Worm (Caenorhabditis elegans) whole organism, young adult: Measurements from ENCODE around the gene alkb-1.

Source experiments
- B0019.2 ChIP-seq: fragments of 200-800 bp; sonication (Bioruptor generic); conservative IDR thresholded peaks from 2 replicates; pipeline ENCODE4 v1.3.6; 2022; ENCODE audit warnings: missing genetic modification reagents, missing genetic modification characterization, missing compliant biosample characterization
- B0261.1 ChIP-seq: sonication (generic microtip); optimal IDR thresholded peaks from 2 replicates; lab custom pipeline; 2016; ENCODE audit warnings: mild to moderate bottlenecking, missing genetic modification characterization, moderate library complexity, missing compliant biosample characterization
- C06A6.2 ChIP-seq: fragments of 200-800 bp; sonication (Bioruptor generic); conservative IDR thresholded peaks from 2 replicates; pipeline ENCODE4 v1.3.6; 2022; ENCODE audit warnings: missing genetic modification characterization, missing compliant biosample characterization
- C17E4.6 ChIP-seq: fragments of 200-800 bp; sonication (Bioruptor generic); IDR thresholded peaks from 2 replicates; pipeline ENCODE4 v1.3.6; 2022; ENCODE audit warnings: missing genetic modification reagents, missing genetic modification characterization, missing compliant biosample characterization
- F10E7.11 ChIP-seq: sonication (generic microtip); optimal IDR thresholded peaks from 2 replicates; lab custom pipeline; 2017; ENCODE audit warnings: mild to moderate bottlenecking, missing genetic modification characterization, moderate library complexity, missing compliant biosample characterization
- F55B11.4 ChIP-seq: sonication (generic microtip); optimal IDR thresholded peaks from 2 replicates; lab custom pipeline; 2016; ENCODE audit warnings: missing compliant biosample characterization, missing genetic modification characterization, borderline replicate concordance; ENCODE audit not compliant: insufficient read depth
- F57A8.1 ChIP-seq: fragments of 200-800 bp; sonication (Bioruptor generic); optimal IDR thresholded peaks from 2 replicates; lab custom pipeline; 2018; ENCODE audit warnings: mild to moderate bottlenecking, missing genetic modification characterization, moderate library complexity, missing compliant biosample characterization
- K11D2.4 ChIP-seq: fragments of 200-800 bp; sonication (Bioruptor generic); IDR thresholded peaks from 2 replicates; pipeline ENCODE4 v1.3.6; 2022; ENCODE audit warnings: missing genetic modification reagents, missing genetic modification characterization, missing compliant biosample characterization
- T07F8.4 ChIP-seq: sonication (generic microtip); optimal IDR thresholded peaks from 2 replicates; lab custom pipeline; 2016; ENCODE audit warnings: mild to moderate bottlenecking, missing genetic modification characterization, moderate library complexity, missing compliant biosample characterization
- Y67H2A.10 ChIP-seq: fragments of 200-800 bp; sonication (Bioruptor generic); conservative IDR thresholded peaks from 2 replicates; pipeline ENCODE4 v1.3.6; 2022; ENCODE audit warnings: missing genetic modification reagents, missing genetic modification characterization, missing compliant biosample characterization
- Y79H2A.3 ChIP-seq: fragments of 200-800 bp; sonication (Bioruptor generic); conservative IDR thresholded peaks from 2 replicates; pipeline ENCODE4 v1.3.6; 2022; ENCODE audit warnings: missing genetic modification reagents, missing genetic modification characterization, missing compliant biosample characterization
- attf-5 ChIP-seq: fragments of 200-800 bp; sonication (Bioruptor generic); optimal IDR thresholded peaks from 2 replicates; lab custom pipeline; 2018; ENCODE audit warnings: mild to moderate bottlenecking, missing genetic modification characterization, missing compliant biosample characterization
- bed-1 ChIP-seq: fragments of 200-800 bp; sonication (Bioruptor generic); IDR thresholded peaks from 2 replicates; pipeline ENCODE4 v1.3.6; 2022; ENCODE audit warnings: missing genetic modification reagents, missing genetic modification characterization, missing compliant biosample characterization
- cebp-1 ChIP-seq, 2 experiments: fragments of 200-800 bp in 1 of 2; sonication (Bioruptor generic) in 1 of 2; sonication (generic microtip) in 1 of 2; IDR thresholded peaks in 1 of 2; optimal IDR thresholded peaks in 1 of 2; 2 replicates each; pipeline versions ENCODE4 v1.3.6 to Lab custom; 2017 to 2022; ENCODE audit warnings: missing compliant biosample characterization in 2 of 2, missing genetic modification characterization in 2 of 2, mild to moderate bottlenecking in 1 of 2, missing genetic modification reagents in 1 of 2, moderate library complexity in 1 of 2
- cebp-2 ChIP-seq: fragments of 200-800 bp; sonication (Bioruptor generic); IDR thresholded peaks from 2 replicates; pipeline ENCODE4 v1.3.6; 2022; ENCODE audit warnings: missing genetic modification characterization, missing compliant biosample characterization
- ceh-58 ChIP-seq: fragments of 200-800 bp; sonication (Bioruptor generic); IDR thresholded peaks from 2 replicates; pipeline ENCODE4 v1.3.6; 2022; ENCODE audit warnings: missing genetic modification characterization, missing compliant biosample characterization
- dox-1 ChIP-seq: fragments of 200-800 bp; sonication (Bioruptor generic); IDR thresholded peaks from 2 replicates; pipeline ENCODE4 v1.3.6; 2022; ENCODE audit warnings: missing genetic modification reagents, missing genetic modification characterization, missing compliant biosample characterization
- dpl-1 ChIP-seq: fragments of 150-350 bp; optimal IDR thresholded peaks from 2 replicates; lab custom pipeline; 2014; ENCODE audit warnings: missing biosample characterization, missing genetic modification reagents, missing genetic modification characterization
- ekl-4 ChIP-seq: fragments of 200-800 bp; sonication (Bioruptor generic); IDR thresholded peaks from 2 replicates; pipeline ENCODE4 v1.3.6; 2022; ENCODE audit warnings: missing genetic modification reagents, missing genetic modification characterization, missing compliant biosample characterization
- fkh-3 ChIP-seq: sonication (generic microtip); optimal IDR thresholded peaks from 2 replicates; lab custom pipeline; 2016; ENCODE audit warnings: mild to moderate bottlenecking, missing genetic modification characterization, missing compliant biosample characterization
- him-1 ChIP-seq: sonication (generic microtip); optimal IDR thresholded peaks from 2 replicates; lab custom pipeline; 2016; ENCODE audit warnings: missing genotype, missing genetic modification reagents, missing genetic modification characterization, missing compliant biosample characterization
- hmg-20 ChIP-seq: fragments of 200-800 bp; sonication (Bioruptor generic); IDR thresholded peaks from 2 replicates; pipeline ENCODE4 v1.3.6; 2022; ENCODE audit warnings: missing genetic modification reagents, missing genetic modification characterization, missing compliant biosample characterization
- hrde-1 ChIP-seq: sonication (generic microtip); optimal IDR thresholded peaks from 2 replicates; lab custom pipeline; 2016; ENCODE audit warnings: missing genetic modification characterization, mild to moderate bottlenecking, missing compliant biosample characterization, moderate library complexity, missing genotype, missing genetic modification reagents, borderline replicate concordance
- hsf-1 ChIP-seq: fragments of 200-800 bp; sonication (Bioruptor generic); IDR thresholded peaks from 2 replicates; pipeline ENCODE4 v1.3.6; 2022; ENCODE audit warnings: missing genetic modification reagents, missing genetic modification characterization, missing compliant biosample characterization
- madf-10 ChIP-seq: sonication (generic microtip); optimal IDR thresholded peaks from 2 replicates; lab custom pipeline; 2016; ENCODE audit warnings: mild to moderate bottlenecking, missing genetic modification characterization, missing compliant biosample characterization
- mel-28 ChIP-seq: sonication (generic microtip); optimal IDR thresholded peaks from 2 replicates; lab custom pipeline; 2016; ENCODE audit warnings: borderline replicate concordance, mild to moderate bottlenecking, missing genetic modification characterization, missing compliant biosample characterization
- nfyb-1 ChIP-seq: fragments of 200-800 bp; sonication (Bioruptor generic); IDR thresholded peaks from 2 replicates; pipeline ENCODE4 v1.3.6; 2022; ENCODE audit warnings: missing genetic modification reagents, missing genetic modification characterization, missing compliant biosample characterization
- nhr-90 ChIP-seq: sonication (generic microtip); optimal IDR thresholded peaks from 2 replicates; lab custom pipeline; 2016; ENCODE audit warnings: missing genotype, mild to moderate bottlenecking, missing genetic modification characterization, missing compliant biosample characterization
- pha-4 ChIP-seq: fragments of 150-350 bp; sonication (generic microtip); optimal IDR thresholded peaks from 2 replicates; lab custom pipeline; 2014; ENCODE audit warnings: missing biosample characterization, missing genetic modification reagents, missing genetic modification characterization
- rec-8 ChIP-seq, 2 experiments: sonication (generic microtip); optimal IDR thresholded peaks; 2 replicates each; lab custom pipeline; 2016; ENCODE audit warnings: mild to moderate bottlenecking in 2 of 2, missing genetic modification characterization in 2 of 2, missing genetic modification reagents in 2 of 2, missing genotype in 2 of 2, missing biosample characterization in 1 of 2, missing compliant biosample characterization in 1 of 2, moderate library complexity in 1 of 2
- snpc-1.1 ChIP-seq: sonication (generic microtip); optimal IDR thresholded peaks from 2 replicates; lab custom pipeline; 2017; ENCODE audit warnings: missing genetic modification characterization, mild to moderate bottlenecking, missing compliant biosample characterization, antibody characterized with exemption, moderate library complexity, missing genotype, missing genetic modification reagents; ENCODE audit not compliant: insufficient read depth
- zfh-2 ChIP-seq: fragments of 200-800 bp; sonication (Bioruptor generic); conservative IDR thresholded peaks from 2 replicates; pipeline ENCODE4 v1.3.6; 2022; ENCODE audit warnings: missing genetic modification reagents, missing genetic modification characterization, missing compliant biosample characterization
- ztf-6 ChIP-seq: fragments of 200-800 bp; sonication (Bioruptor generic); IDR thresholded peaks from 2 replicates; pipeline ENCODE4 v1.3.6; 2022; ENCODE audit warnings: missing genetic modification reagents, missing genetic modification characterization, missing compliant biosample characterization

The alkb-1 gene

ce11 chrII:1371533-1371932 lies 40.7 kb upstream of the alkb-1 start:
- TF ChIP-seq B0019.2 (GFP tag; lab: Robert Waterston, UW) = no peak
- peak; percentile 70 for TF ChIP-seq zfh-2 (GFP tag; lab: Robert Waterston, UW)
- TF ChIP-seq pha-4 (tag; lab: Kevin White, UChicago) = no peak
- TF ChIP-seq ceh-58 (GFP tag; lab: Robert Waterston, UW) = no peak

ce11 chrII:1372138-1372537 lies 40.1 kb upstream of the alkb-1 start:
- TF ChIP-seq F55B11.4 (tag; lab: Kevin White, UChicago) (no peak), B0261.1 (tag; lab: Kevin White, UChicago) (no peak), C06A6.2 (GFP tag; lab: Robert Waterston, UW) (no peak), cebp-1 (GFP tag; IDR thresholded peaks at IDR 0.05; lab: Robert Waterston, UW) (no peak), cebp-1 (tag; optimal IDR thresholded peaks at IDR 0.05; lab: Kevin White, UChicago) (no peak), hrde-1 (tag; lab: Kevin White, UChicago) (no peak), dox-1 (no peak), Y79H2A.3 (GFP tag; lab: Robert Waterston, UW) (no peak), ekl-4 (GFP tag; lab: Robert Waterston, UW) (no peak), rec-8 (tag; optimal IDR thresholded peaks at IDR 0.05; lab: Kevin White, UChicago) (no peak), hsf-1 (GFP tag; lab: Robert Waterston, UW) (no peak), dpl-1 (GFP tag; lab: Kevin White, UChicago) (no peak), hmg-20 (GFP tag; lab: Robert Waterston, UW) (no peak), madf-10 (no peak), mel-28 (tag; lab: Kevin White, UChicago) (no peak), attf-5 (GFP tag; lab: Kevin White, UChicago) (no peak)

ce11 chrII:1372966-1373365 lies 39.2 kb upstream of the alkb-1 start:
- TF ChIP-seq nfyb-1 (GFP tag; lab: Robert Waterston, UW) (peak; percentile 83), nhr-90 (tag; lab: Kevin White, UChicago) (no peak)

ce11 chrII:1374486-1374885 lies 37.7 kb upstream of the alkb-1 start:
- TF ChIP-seq K11D2.4 (no peak), attf-5 (GFP tag; lab: Kevin White, UChicago) (no peak), F57A8.1 (no peak), T07F8.4 (no peak), him-1 (tag; lab: Kevin White, UChicago) (no peak), F55B11.4 (tag; lab: Kevin White, UChicago) (no peak), ztf-6 (no peak), bed-1 (GFP tag; lab: Robert Waterston, UW) (no peak), snpc-1.1 (tag; lab: Kevin White, UChicago) (no peak), fkh-3 (tag; lab: Kevin White, UChicago) (no peak), F10E7.11 (tag; lab: Kevin White, UChicago) (no peak), cebp-2 (no peak), C17E4.6 (GFP tag; lab: Robert Waterston, UW) (no peak), Y67H2A.10 (GFP tag; lab: Robert Waterston, UW) (no peak)
- TF ChIP-seq, all 124 proteins: peak for 0
